Fruit fly (Drosophila melanogaster): ENCODE measurements around the gene ctp.

DNA sequence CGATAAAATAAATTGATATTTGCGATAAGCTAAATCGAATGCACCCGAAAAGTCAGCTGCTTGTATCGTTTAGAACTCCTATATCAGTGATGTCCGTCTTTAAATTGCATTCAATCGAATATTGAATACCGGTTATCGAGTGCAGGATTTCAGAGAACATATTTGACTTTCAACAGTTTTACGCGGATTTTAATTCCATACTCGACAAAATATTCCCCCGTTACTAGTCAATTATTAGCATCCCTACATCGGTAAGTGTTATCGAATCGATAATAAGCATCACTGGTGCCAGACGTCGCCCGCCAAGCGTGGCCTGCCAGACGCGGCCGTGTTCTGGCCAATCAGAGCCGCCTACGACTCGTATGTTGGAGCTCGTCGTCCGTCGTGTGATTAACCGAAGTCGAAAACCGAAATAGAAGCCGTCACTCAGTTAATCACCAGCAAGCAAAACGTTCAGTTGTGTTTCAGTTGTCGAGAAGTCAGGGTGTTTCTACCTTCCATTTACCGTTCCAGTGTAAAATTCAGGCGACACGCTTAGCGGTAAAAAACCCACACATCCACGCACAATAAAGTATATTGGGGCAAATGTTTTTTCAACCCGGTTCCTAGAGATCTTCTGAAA lies at the start of gene ctp:
- TF ChIP-seq jim (GFP tag; optimal IDR thresholded peaks at IDR 0.05) (no peak), Dif (GFP tag; optimal IDR thresholded peaks at IDR 0.05; ENCODE audit: partially characterized antibody) (peak; percentile 76), CG32264 (GFP tag; optimal IDR thresholded peaks at IDR 0.05) (peak; percentile 30), OdsH (GFP tag; optimal IDR thresholded peaks at IDR 0.05) (peak; percentile 19), psq (GFP tag; optimal IDR thresholded peaks at IDR 0.05) (peak; percentile 20), dl (GFP tag; optimal IDR thresholded peaks at IDR 0.05; ENCODE audit: insufficient read depth in 1 of 2, partially characterized antibody in 2 of 2) (peak in 1 of 2 experiments; percentile 40), usp (GFP tag; optimal IDR thresholded peaks at IDR 0.05) (no peak), Mio (GFP tag; optimal IDR thresholded peaks at IDR 0.05) (no peak), Hnf4 (GFP tag; optimal IDR thresholded peaks at IDR 0.05) (peak; percentile 58), ey (GFP tag; optimal IDR thresholded peaks at IDR 0.05) (peak; percentile 52), fru (GFP tag; optimal IDR thresholded peaks at IDR 0.05) (peak; percentile 54), brk (GFP tag; optimal IDR thresholded peaks at IDR 0.05) (no peak)
